Worm (Caenorhabditis elegans) whole organism, L1 larva: Measurements from ENCODE around the gene mev-1.

Experiments
- C34B4.2 ChIP-seq: sonication (generic microtip); optimal IDR thresholded peaks from 2 replicates; lab custom pipeline; 2017; ENCODE audit warnings: mild to moderate bottlenecking, missing genetic modification characterization, missing compliant biosample characterization
- Y116A8C.19 ChIP-seq: sonication (generic microtip); optimal IDR thresholded peaks from 2 replicates; lab custom pipeline; 2016; ENCODE audit warnings: missing compliant biosample characterization, missing genetic modification characterization, borderline replicate concordance
- aha-1 ChIP-seq: fragments of 150-350 bp; optimal IDR thresholded peaks from 2 replicates; lab custom pipeline; 2014; ENCODE audit warnings: missing biosample characterization, missing genetic modification characterization
- aly-2 ChIP-seq: fragments of 150-350 bp; optimal IDR thresholded peaks from 2 replicates; lab custom pipeline; 2014; ENCODE audit warnings: missing biosample characterization, missing genetic modification characterization
- ama-1 ChIP-seq: fragments of 150-350 bp; optimal IDR thresholded peaks from 2 replicates; lab custom pipeline; 2014
- ceh-8 ChIP-seq: fragments of 200-800 bp; sonication (Bioruptor generic); optimal IDR thresholded peaks from 2 replicates; lab custom pipeline; 2018; ENCODE audit warnings: mild to moderate bottlenecking, missing genetic modification characterization, moderate library complexity, missing compliant biosample characterization
- ceh-82 ChIP-seq, 3 experiments: fragments of 150-350 bp in 1 of 3; sonication (generic microtip) in 2 of 3; optimal IDR thresholded peaks; 2 replicates each; lab custom pipeline; 2014 to 2017; ENCODE audit warnings: missing biosample characterization in 3 of 3, missing genetic modification characterization in 3 of 3
- ceh-88 ChIP-seq: fragments of 200-800 bp; sonication (Bioruptor generic); IDR thresholded peaks from 2 replicates; pipeline ENCODE4 v1.3.6; 2022; ENCODE audit warnings: missing genetic modification characterization, missing compliant biosample characterization
- ceh-90 ChIP-seq: sonication (generic microtip); optimal IDR thresholded peaks from 2 replicates; lab custom pipeline; 2016; ENCODE audit warnings: missing genetic modification characterization, missing compliant biosample characterization
- ces-1 ChIP-seq: fragments of 150-350 bp; optimal IDR thresholded peaks from 2 replicates; lab custom pipeline; 2014; ENCODE audit warnings: missing biosample characterization, missing genetic modification reagents, missing genetic modification characterization
- efl-1 ChIP-seq, 4 experiments: fragments of 150-350 bp; optimal IDR thresholded peaks in 3 of 4; peaks in 1 of 4; 1 replicate in 1 of 4; 2 replicates in 3 of 4; lab custom pipeline; 2014; ENCODE audit warnings: missing biosample characterization in 2 of 4, missing genetic modification characterization in 2 of 4, missing genetic modification reagents in 2 of 4
- elt-3 ChIP-seq, 6 experiments: fragments of 150-350 bp in 1 of 6; sonication (generic microtip); optimal IDR thresholded peaks; 2 replicates each; lab custom pipeline; 2017 to 2018; ENCODE audit warnings: missing biosample characterization in 6 of 6, missing genetic modification characterization in 6 of 6, inconsistent platforms in 1 of 6
- fos-1 ChIP-seq: fragments of 150-350 bp; optimal IDR thresholded peaks from 2 replicates; lab custom pipeline; 2014; ENCODE audit warnings: missing biosample characterization, missing genetic modification characterization
- grh-1 ChIP-seq: fragments of 200-800 bp; sonication (Bioruptor generic); IDR thresholded peaks from 2 replicates; pipeline ENCODE4 v1.3.6; 2022; ENCODE audit warnings: missing genetic modification reagents, missing genetic modification characterization, missing compliant biosample characterization
- hpl-2 ChIP-seq: fragments of 150-350 bp; optimal IDR thresholded peaks from 2 replicates; lab custom pipeline; 2014; ENCODE audit warnings: missing biosample characterization, missing genetic modification reagents, missing genetic modification characterization
- isw-1 ChIP-seq: fragments of 200-800 bp; sonication (Bioruptor generic); IDR thresholded peaks from 2 replicates; pipeline ENCODE4 v1.3.6; 2022; ENCODE audit warnings: missing genetic modification characterization, missing compliant biosample characterization
- jun-1 ChIP-seq: fragments of 150-350 bp; optimal IDR thresholded peaks from 2 replicates; lab custom pipeline; 2014; ENCODE audit warnings: missing biosample characterization, missing genetic modification reagents, missing genetic modification characterization
- lin-35 ChIP-seq, 2 experiments: fragments of 150-350 bp; optimal IDR thresholded peaks; 2 replicates each; lab custom pipeline; 2014; ENCODE audit warnings: missing biosample characterization in 2 of 2, missing genetic modification characterization in 2 of 2, missing genetic modification reagents in 2 of 2
- lin-39 ChIP-seq: fragments of 150-350 bp; optimal IDR thresholded peaks from 2 replicates; lab custom pipeline; 2014; ENCODE audit warnings: missing biosample characterization, missing genetic modification reagents, missing genetic modification characterization
- lsy-2 ChIP-seq, 2 experiments: fragments of 150-350 bp; optimal IDR thresholded peaks; 2 replicates each; lab custom pipeline; 2014; ENCODE audit warnings: missing biosample characterization in 2 of 2, missing genetic modification characterization in 2 of 2
- mef-2 ChIP-seq: fragments of 150-350 bp; optimal IDR thresholded peaks from 2 replicates; lab custom pipeline; 2014; ENCODE audit warnings: missing biosample characterization, missing genetic modification characterization
- nhr-12 ChIP-seq: sonication (generic microtip); optimal IDR thresholded peaks from 2 replicates; lab custom pipeline; 2017; ENCODE audit warnings: missing biosample characterization, missing genetic modification characterization
- nhr-19 ChIP-seq: fragments of 200-800 bp; sonication (Bioruptor generic); conservative IDR thresholded peaks from 2 replicates; pipeline ENCODE4 v1.3.6; 2022; ENCODE audit warnings: missing genetic modification characterization, missing compliant biosample characterization
- nhr-28 ChIP-seq: fragments of 150-350 bp; optimal IDR thresholded peaks from 2 replicates; lab custom pipeline; 2014; ENCODE audit warnings: missing biosample characterization, missing genetic modification characterization
- nhr-47 ChIP-seq: sonication (generic microtip); optimal IDR thresholded peaks from 2 replicates; lab custom pipeline; 2016; ENCODE audit warnings: mild to moderate bottlenecking, missing genetic modification characterization, moderate library complexity, missing compliant biosample characterization
- nhr-77 ChIP-seq: fragments of 150-350 bp; optimal IDR thresholded peaks from 2 replicates; lab custom pipeline; 2014; ENCODE audit warnings: missing biosample characterization, missing genetic modification characterization
- nhr-84 ChIP-seq: sonication (generic microtip); optimal IDR thresholded peaks from 2 replicates; lab custom pipeline; 2017; ENCODE audit warnings: missing biosample characterization, missing genetic modification characterization
- nhr-85 ChIP-seq: sonication (generic microtip); peaks from one replicate; lab custom pipeline; 2016; ENCODE audit warnings: missing genetic modification characterization, inconsistent platforms, missing compliant biosample characterization
- nhr-90 ChIP-seq: sonication (generic microtip); optimal IDR thresholded peaks from 2 replicates; lab custom pipeline; 2016; ENCODE audit warnings: mild to moderate bottlenecking, missing genetic modification characterization, missing compliant biosample characterization; ENCODE audit not compliant: poor library complexity
- pag-3 ChIP-seq: sonication (generic microtip); optimal IDR thresholded peaks from 2 replicates; lab custom pipeline; 2017; ENCODE audit warnings: missing genetic modification characterization, mild to moderate bottlenecking, missing compliant biosample characterization, antibody characterized with exemption, borderline replicate concordance; ENCODE audit not compliant: insufficient read depth
- pqm-1 ChIP-seq: sonication (generic microtip); optimal IDR thresholded peaks from 3 replicates; lab custom pipeline; 2017; ENCODE audit warnings: missing biosample characterization, missing genetic modification characterization
- rnt-1 ChIP-seq: sonication (generic microtip); optimal IDR thresholded peaks from 2 replicates; lab custom pipeline; 2016; ENCODE audit warnings: mild to moderate bottlenecking, missing genetic modification characterization, moderate library complexity, missing compliant biosample characterization
- snpc-4 ChIP-seq: fragments of 150-350 bp; optimal IDR thresholded peaks from 2 replicates; lab custom pipeline; 2014; ENCODE audit warnings: missing biosample characterization, missing genetic modification characterization
- sox-4 ChIP-seq: sonication (generic microtip); optimal IDR thresholded peaks from 2 replicates; lab custom pipeline; 2016; ENCODE audit warnings: missing genetic modification characterization, missing compliant biosample characterization
- sup-37 ChIP-seq: fragments of 200-800 bp; sonication (Bioruptor generic); optimal IDR thresholded peaks from 2 replicates; lab custom pipeline; 2018; ENCODE audit warnings: mild to moderate bottlenecking, missing genetic modification characterization, missing compliant biosample characterization
- tbx-2 ChIP-seq: sonication (generic microtip); optimal IDR thresholded peaks from 2 replicates; lab custom pipeline; 2016; ENCODE audit warnings: missing genetic modification characterization, missing compliant biosample characterization
- unc-130 ChIP-seq: fragments of 150-350 bp; optimal IDR thresholded peaks from 2 replicates; lab custom pipeline; 2017; ENCODE audit warnings: missing biosample characterization, missing genetic modification characterization, inconsistent platforms
- unc-30 ChIP-seq: sonication (generic microtip); optimal IDR thresholded peaks from 2 replicates; lab custom pipeline; 2017; ENCODE audit warnings: missing biosample characterization, missing genetic modification characterization
- unc-98 ChIP-seq: fragments of 200-800 bp; sonication (Bioruptor generic); IDR thresholded peaks from 2 replicates; pipeline ENCODE4 v1.3.6; 2022; ENCODE audit warnings: missing genetic modification characterization, missing compliant biosample characterization
- vab-15 ChIP-seq: sonication (generic microtip); optimal IDR thresholded peaks from 2 replicates; lab custom pipeline; 2017; ENCODE audit warnings: missing genotype, mild to moderate bottlenecking, missing genetic modification characterization, missing compliant biosample characterization
- zag-1 ChIP-seq: fragments of 150-350 bp; optimal IDR thresholded peaks from 2 replicates; lab custom pipeline; 2014; ENCODE audit warnings: missing biosample characterization, missing genetic modification characterization
- zip-4 ChIP-seq: fragments of 200-800 bp; sonication (Bioruptor generic); optimal IDR thresholded peaks from 2 replicates; lab custom pipeline; 2018; ENCODE audit warnings: mild to moderate bottlenecking, missing genetic modification characterization, moderate library complexity, missing compliant biosample characterization
- ztf-11 ChIP-seq, 2 experiments: sonication (generic microtip); optimal IDR thresholded peaks; 2 replicates each; lab custom pipeline; 2016 to 2017; ENCODE audit warnings: missing genetic modification characterization in 2 of 2, missing biosample characterization in 1 of 2, missing compliant biosample characterization in 1 of 2

The mev-1 gene

ce11 chrIII:10290541-10290940 is 43.5 kb upstream of the mev-1 start (continued):
- no peak for TF ChIP-seq efl-1 (optimal IDR thresholded peaks at IDR 0.05; lab: Kevin White, UChicago)
- peak in 1 of 2 experiments; percentile 93 for TF ChIP-seq efl-1 (GFP tag; optimal IDR thresholded peaks at IDR 0.05 in 1 of 2; lab: Kevin White, UChicago)
- no peak for TF ChIP-seq nhr-90 (tag; lab: Kevin White, UChicago)
- TF ChIP-seq lin-35 (GFP tag; optimal IDR thresholded peaks at IDR 0.05; lab: Kevin White, UChicago), result peak in 1 of 2 experiments; percentile 52
- TF ChIP-seq zip-4, result no peak
- no peak for TF ChIP-seq fos-1 (tag; lab: Kevin White, UChicago)
- TF ChIP-seq pag-3, result no peak
- TF ChIP-seq vab-15 (tag; lab: Kevin White, UChicago), result peak; percentile 60
- TF ChIP-seq sox-4 (tag; lab: Kevin White, UChicago), result no peak
- no peak for TF ChIP-seq nhr-77 (tag; lab: Kevin White, UChicago)
- TF ChIP-seq nhr-85, result peak; percentile 95
- TF ChIP-seq grh-1, result peak; percentile 41; the same call in 1 of the 2 replicates
- TF ChIP-seq zag-1, result no peak
- TF ChIP-seq unc-30 (tag; lab: Kevin White, UChicago), result no peak
- TF ChIP-seq ceh-82 (tag; optimal IDR thresholded peaks at IDR 0.05; lab: Kevin White, UChicago), result no peak
- TF ChIP-seq nhr-47 (tag; lab: Kevin White, UChicago), result no peak
- no peak for TF ChIP-seq ces-1 (GFP tag; lab: Kevin White, UChicago)
- no peak for TF ChIP-seq ceh-88 (GFP tag; lab: Robert Waterston, UW)
- TF ChIP-seq ceh-90 (tag; lab: Kevin White, UChicago), result no peak
- TF ChIP-seq ceh-8, result no peak
- no peak for TF ChIP-seq nhr-12 (tag; lab: Kevin White, UChicago)
- TF ChIP-seq mef-2 (tag; lab: Kevin White, UChicago), result no peak
- no peak for TF ChIP-seq nhr-19
- no peak for TF ChIP-seq Y116A8C.19 (tag; lab: Kevin White, UChicago)
- no peak for TF ChIP-seq jun-1
- TF ChIP-seq hpl-2 (GFP tag; lab: Kevin White, UChicago), result no peak
- no peak for TF ChIP-seq ama-1 (lab: Kevin White, UChicago)
- no peak for TF ChIP-seq aha-1 (tag; lab: Kevin White, UChicago)
- TF ChIP-seq C34B4.2 (tag; lab: Kevin White, UChicago), result no peak
- TF ChIP-seq snpc-4 (tag; lab: Kevin White, UChicago), result no peak
- no peak for TF ChIP-seq sup-37 (GFP tag; lab: Kevin White, UChicago)
- TF ChIP-seq nhr-84 (tag; lab: Kevin White, UChicago), result no peak
- no peak for TF ChIP-seq aly-2
- TF ChIP-seq pqm-1 (tag; lab: Kevin White, UChicago), result no peak
- TF ChIP-seq lsy-2 (tag; optimal IDR thresholded peaks at IDR 0.05; lab: Kevin White, UChicago), result no peak
- TF ChIP-seq nhr-28 (tag; lab: Kevin White, UChicago), result no peak
- no peak for TF ChIP-seq isw-1
- no peak for TF ChIP-seq unc-98 (GFP tag; lab: Robert Waterston, UW)
- no peak for TF ChIP-seq tbx-2
- TF ChIP-seq unc-130, result no peak

- TF ChIP-seq nhr-85 (peak; percentile 72), ztf-11 (tag; optimal IDR thresholded peaks at IDR 0.05; lab: Kevin White, UChicago) (no peak), elt-3 (tag; optimal IDR thresholded peaks at IDR 0.05; lab: Kevin White, UChicago) (peak in 2 of 6 experiments; percentile 32 to 78)
- TF ChIP-seq, all 84 proteins: peak for 2
Measured at ce11 chrIII:10293362-10293761, 40.7 kb upstream of the mev-1 start.

DNA sequence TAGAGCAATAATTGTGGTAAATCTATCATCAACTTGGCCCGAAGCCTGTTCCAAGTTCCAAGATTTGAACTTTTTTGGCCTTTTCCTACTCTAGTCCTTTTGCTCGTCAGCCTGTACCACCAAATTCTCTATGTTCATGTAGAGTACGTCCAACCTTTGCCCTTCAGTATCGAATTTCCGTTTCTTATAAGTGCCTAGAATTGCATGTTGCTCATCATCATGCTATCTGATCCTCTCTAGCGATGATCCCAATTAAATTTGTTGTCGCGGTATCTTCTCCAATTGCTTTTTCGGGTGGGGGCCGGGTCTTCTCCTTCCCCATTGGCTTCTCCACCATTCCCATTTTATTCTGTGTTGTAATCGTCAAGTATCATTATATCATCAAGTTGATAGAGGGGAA is 40.1 kb upstream of the mev-1 start:
- no peak for TF ChIP-seq rnt-1 (tag; lab: Kevin White, UChicago)
- no peak for TF ChIP-seq lin-39 (tag; lab: Kevin White, UChicago)
